Fruit fly (Drosophila melanogaster): Measurements from ENCODE around the gene Gr39a.

Gr39a gene

DNA sequence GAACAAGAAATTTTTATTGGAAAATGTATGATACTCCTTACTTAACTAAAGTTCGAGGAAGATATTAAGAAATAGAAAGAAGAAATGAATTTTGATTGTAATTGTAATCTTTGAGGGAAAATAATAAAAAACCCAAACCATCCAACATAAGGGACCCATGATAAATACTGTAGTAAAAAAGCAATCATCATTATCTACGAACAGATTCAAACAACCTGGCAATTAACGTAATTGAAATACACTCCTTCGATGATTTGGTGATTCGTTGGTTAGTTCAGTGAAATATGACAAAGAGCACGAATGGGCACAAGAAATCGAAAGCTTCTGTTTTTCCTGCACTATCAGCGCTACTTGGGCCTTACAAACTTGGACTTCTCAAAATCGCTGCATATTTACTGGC, at the start of gene Gr39a:
Gene Gr39a, plus strand, starts transcription at position 301 of the 400 bp plus-strand sequence.
- no peak for TF ChIP-seq ttk (optimal IDR thresholded peaks at IDR 0.05)

DNA sequence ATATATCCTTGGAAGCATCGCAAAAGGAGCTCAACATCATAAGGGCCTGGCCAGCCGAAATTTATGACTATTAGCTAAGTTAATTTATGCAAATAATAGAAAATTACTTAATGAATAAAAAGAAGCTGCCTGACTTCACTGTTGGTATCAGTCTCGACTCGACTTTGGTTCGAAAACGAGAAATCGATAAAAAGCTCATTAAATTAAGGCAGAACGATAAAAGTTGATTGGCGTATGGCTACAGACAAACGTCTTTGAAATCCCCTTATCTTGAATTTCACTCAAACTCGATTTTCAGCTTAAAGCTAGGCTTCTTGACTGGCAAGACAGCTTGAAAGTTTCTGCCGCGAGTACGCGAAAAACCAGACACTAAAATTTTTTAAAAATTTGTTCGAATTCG, 48.2 kb upstream of the Gr39a start:
- TF ChIP-seq insv (optimal IDR thresholded peaks at IDR 0.05): no peak
- TF ChIP-seq h (optimal IDR thresholded peaks at IDR 0.05): no peak
- no peak for TF ChIP-seq ttk (optimal IDR thresholded peaks at IDR 0.05)

DNA sequence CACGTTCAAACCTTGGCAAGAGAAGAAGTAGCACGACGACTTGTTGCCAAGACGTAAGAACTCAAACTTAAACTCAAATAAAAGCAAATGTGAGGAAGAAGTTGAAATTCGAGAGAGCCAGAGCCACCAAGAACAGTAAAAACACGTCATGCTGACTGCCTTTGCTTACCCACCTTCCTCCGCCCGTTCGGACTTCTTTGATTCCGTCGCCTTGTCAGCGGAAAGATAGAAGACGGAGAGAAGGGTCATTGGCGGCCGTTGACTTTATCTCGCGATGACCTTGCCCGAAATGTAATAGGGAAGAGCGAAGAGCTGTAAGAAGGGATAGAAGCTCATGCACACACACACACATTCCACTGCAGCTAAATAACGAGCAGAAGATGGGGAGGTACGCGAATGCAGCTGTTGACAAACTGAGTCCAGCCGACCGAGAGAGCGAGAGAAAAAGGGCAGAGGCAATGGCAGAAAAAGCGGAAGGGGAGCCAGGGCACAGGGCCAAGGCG, 46.5 kb upstream of the Gr39a start:
- TF ChIP-seq ttk (optimal IDR thresholded peaks at IDR 0.05): no peak
- TF ChIP-seq h (optimal IDR thresholded peaks at IDR 0.05): no peak
- TF ChIP-seq Sin3A (optimal IDR thresholded peaks at IDR 0.05): no peak
- TF ChIP-seq psq (optimal IDR thresholded peaks at IDR 0.05): no peak

DNA sequence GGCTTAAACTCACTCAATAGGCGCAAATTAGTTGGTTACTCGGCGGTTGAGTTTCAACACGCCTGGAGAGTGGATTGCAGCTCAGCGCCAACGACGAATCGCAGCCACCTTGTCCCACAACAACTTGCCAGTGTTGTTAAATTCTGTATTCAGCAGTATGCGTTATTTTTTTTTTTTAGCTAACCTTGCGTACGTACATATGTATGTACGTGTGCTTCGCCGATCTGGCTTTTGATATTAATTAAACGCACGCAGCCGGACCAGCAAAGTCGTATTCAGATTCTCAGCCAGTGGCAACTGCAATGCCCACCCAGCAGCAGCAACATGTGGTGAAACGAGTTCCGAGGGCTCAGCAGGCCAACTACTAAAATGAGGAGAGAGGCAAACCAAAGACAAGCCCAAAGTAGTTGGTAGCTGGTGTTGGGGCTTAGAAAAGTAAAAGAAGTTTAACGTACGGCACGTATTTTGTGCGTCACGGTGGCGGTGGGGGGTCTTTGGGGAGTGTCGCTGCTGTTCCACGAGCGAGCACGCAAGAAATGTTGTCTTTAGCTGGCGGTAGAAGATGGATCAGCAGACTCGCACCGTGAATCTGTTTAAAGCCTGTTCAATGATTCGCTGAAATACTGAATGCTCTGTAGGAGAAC, 45.3 kb upstream of the Gr39a start:
- TF ChIP-seq Sin3A (optimal IDR thresholded peaks at IDR 0.05): no peak
- TF ChIP-seq h (optimal IDR thresholded peaks at IDR 0.05): no peak
- TF ChIP-seq ttk (optimal IDR thresholded peaks at IDR 0.05): no peak
- TF ChIP-seq psq (optimal IDR thresholded peaks at IDR 0.05): no peak
- no peak for TF ChIP-seq insv (optimal IDR thresholded peaks at IDR 0.05)
- no peak for TF ChIP-seq Myc (optimal IDR thresholded peaks at IDR 0.05)

DNA sequence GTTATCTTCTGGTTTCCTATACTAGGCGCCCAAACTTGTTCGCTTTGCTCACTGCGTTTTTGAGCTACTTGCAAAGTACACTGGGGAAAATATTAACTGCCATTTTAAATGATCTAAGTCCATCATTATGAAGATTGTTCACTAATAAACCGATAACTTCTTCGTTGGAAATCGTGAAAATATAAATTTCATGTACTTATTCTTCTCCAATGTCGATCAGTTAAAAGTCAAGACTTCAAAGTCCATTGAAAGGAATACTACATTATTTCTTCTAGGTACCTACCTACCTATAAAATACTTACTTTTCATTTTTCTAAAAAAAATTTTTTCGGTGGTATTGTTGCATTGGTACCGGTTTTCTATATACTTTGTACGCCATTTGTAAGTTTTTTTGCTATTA, 43.8 kb upstream of the Gr39a start:
- TF ChIP-seq psq (optimal IDR thresholded peaks at IDR 0.05): no peak
- TF ChIP-seq ttk (optimal IDR thresholded peaks at IDR 0.05): no peak

DNA sequence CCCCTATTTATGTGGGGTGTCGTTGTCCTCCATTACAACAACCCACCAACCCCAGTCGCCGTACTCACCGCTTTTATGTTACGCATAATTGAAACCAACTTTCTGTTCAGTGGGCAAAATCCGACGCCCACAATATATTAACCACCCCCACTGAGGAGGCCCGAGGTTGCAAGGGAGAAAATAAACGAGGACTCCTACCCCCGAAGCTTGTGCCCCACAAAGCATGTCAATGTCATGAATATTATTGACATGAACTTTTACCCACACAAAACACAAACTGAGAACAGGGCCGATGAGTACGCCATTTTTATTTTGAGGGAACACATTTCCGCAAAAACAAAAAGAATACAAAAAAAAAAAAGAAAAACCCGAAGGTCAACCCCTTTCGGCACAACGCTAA, 42.6 kb upstream of the Gr39a start:
- TF ChIP-seq psq (optimal IDR thresholded peaks at IDR 0.05) (no peak), h (optimal IDR thresholded peaks at IDR 0.05) (no peak), insv (optimal IDR thresholded peaks at IDR 0.05) (no peak), Sin3A (optimal IDR thresholded peaks at IDR 0.05) (no peak), Myc (optimal IDR thresholded peaks at IDR 0.05) (no peak), ttk (optimal IDR thresholded peaks at IDR 0.05) (no peak)

DNA sequence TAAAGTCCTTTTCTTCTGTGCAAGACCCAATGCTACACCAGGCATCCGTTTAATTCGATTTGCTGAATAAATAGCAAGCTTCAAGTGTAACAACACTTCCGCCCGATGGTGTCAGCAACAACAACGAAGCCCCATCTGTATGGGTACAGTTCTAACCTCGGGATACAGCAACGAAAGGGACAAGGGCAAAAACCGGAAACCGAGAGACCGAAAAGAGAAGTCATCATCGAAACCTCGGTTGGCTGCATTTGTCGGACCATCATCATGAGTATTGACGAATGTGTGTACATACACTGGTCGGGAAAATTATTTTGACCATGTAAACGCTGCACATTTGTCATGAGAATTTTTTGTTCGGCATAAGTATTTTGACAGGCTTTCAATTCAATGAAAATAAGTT, 41.7 kb upstream of the Gr39a start:
- TF ChIP-seq psq (optimal IDR thresholded peaks at IDR 0.05) (no peak), Myc (optimal IDR thresholded peaks at IDR 0.05) (no peak), ttk (optimal IDR thresholded peaks at IDR 0.05) (no peak), h (optimal IDR thresholded peaks at IDR 0.05) (no peak), insv (optimal IDR thresholded peaks at IDR 0.05) (no peak), Sin3A (optimal IDR thresholded peaks at IDR 0.05) (no peak)

DNA sequence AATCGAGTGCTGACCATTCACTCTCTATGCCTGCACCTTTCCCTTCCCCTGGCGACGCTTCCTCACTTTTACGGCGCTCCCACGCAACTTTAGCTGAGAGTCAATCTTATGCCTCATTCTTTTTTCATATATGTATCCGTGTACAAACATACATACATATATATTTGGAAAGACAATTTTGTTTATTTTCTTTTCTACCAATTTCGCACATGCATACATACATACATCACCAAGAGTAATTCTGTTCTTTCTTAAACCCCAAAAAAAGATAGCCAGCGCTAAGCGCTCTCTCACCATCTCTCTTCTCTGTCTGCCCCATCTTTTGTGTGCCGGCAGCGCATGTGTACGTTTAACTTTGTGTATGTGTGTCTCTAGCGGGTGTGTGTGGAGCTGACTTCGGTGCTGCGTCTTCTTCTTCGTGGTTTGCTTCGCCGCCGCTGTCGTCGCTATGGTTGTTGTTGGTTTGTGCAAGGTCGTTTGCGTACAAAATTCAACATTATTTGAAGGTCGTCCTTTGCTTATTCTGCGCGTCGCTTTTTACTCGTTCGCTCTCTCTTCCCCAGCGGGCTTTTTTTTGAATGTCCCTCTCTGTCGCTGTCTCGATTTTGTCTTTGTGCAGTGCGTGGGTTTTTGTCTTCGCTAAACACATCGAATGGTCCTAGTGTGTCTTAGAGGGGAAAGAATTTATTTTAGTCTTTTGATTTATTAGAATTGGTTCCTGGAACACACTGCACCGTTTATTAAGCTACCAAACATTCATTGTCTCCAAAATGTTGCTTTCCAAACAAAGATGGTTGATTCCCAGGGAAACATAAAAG, 39.8 kb upstream of the Gr39a start:
- TF ChIP-seq insv (optimal IDR thresholded peaks at IDR 0.05) (no peak), psq (optimal IDR thresholded peaks at IDR 0.05) (no peak), ttk (optimal IDR thresholded peaks at IDR 0.05) (no peak), Sin3A (optimal IDR thresholded peaks at IDR 0.05) (no peak), Myc (optimal IDR thresholded peaks at IDR 0.05) (no peak), h (optimal IDR thresholded peaks at IDR 0.05) (no peak)

DNA sequence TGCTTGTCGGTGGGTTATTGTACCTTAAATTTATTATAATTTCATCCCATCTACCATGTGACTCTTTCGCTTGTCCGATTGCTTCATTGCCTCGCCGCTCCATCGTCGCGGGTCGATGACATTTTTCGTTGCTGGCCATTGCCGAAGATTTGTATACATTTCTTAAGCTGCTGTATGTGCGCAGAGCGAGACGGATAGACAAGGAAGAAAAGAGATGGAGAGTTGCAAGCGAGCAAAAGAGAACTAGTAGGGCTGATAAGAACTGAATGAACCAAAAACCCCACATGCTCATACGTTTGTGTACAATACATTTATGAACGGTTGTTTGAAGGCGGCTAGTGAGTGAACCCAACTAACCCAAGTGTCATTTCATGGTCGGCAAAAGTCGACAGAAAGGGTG, 38.8 kb upstream of the Gr39a start:
- TF ChIP-seq Myc (optimal IDR thresholded peaks at IDR 0.05) (no peak), psq (optimal IDR thresholded peaks at IDR 0.05) (no peak), ttk (optimal IDR thresholded peaks at IDR 0.05) (no peak), insv (optimal IDR thresholded peaks at IDR 0.05) (no peak), h (optimal IDR thresholded peaks at IDR 0.05) (no peak), Sin3A (optimal IDR thresholded peaks at IDR 0.05) (no peak)

DNA sequence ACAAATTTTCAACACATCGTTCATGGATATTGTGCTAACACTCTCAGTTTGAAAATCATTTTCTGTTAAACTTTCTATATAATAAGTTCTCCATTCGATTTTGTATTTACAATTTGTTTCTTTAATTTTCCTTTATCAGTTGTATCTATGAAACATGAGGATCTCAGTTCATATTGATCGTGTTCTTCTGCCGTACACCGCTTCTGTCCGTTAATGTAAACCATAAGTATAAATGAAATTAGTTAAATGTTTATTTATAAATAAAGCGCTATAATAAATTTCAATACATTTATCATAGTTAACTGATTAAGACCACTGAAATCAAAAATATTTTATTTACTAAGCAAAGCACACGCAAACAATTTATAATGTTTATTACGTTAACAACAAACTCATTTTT, 31.5 kb upstream of the Gr39a start:
- TF ChIP-seq ttk (optimal IDR thresholded peaks at IDR 0.05) (no peak), psq (optimal IDR thresholded peaks at IDR 0.05) (no peak), insv (optimal IDR thresholded peaks at IDR 0.05) (no peak), Myc (optimal IDR thresholded peaks at IDR 0.05) (no peak), Sin3A (optimal IDR thresholded peaks at IDR 0.05) (no peak), h (optimal IDR thresholded peaks at IDR 0.05) (no peak)

DNA sequence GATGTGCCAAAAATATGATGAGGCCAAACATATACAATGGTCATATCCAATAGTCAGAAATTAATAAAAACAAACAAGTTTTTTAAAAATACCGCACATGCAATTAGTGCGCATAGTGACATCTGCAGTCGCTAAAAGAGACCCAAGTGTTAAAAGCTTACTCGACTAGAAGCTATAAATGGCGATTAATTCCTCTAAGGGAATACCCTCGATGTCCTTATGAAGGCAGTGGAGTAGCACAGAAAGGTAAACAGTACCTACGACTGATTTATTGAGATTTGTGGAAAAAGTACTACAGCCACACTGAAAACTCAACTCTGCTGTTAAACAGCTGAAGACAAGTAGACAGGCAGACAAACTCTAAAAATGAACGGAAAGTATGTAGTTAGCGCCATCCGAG, 29.7 kb upstream of the Gr39a start:
- no peak for TF ChIP-seq psq (optimal IDR thresholded peaks at IDR 0.05)
- no peak for TF ChIP-seq ttk (optimal IDR thresholded peaks at IDR 0.05)

DNA sequence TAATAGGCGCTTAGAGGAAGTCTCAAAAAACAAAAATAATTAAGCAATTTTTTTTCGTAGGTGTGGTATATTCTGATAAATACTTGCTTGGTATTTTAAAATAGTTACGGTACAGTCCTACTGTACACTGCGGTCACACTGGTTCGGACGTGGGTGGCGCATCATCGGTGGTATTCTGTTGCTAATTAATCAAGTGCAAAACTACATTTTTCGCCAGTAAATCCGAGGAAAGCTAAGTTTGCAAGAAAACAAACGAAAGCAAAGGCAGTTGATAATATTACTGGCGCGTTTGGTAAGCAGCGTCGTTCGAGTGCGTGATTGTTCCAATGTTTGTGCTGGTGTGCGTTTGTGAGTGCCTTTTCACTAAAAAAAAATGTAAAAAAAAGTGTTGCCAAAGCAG, 27.7 kb upstream of the Gr39a start, which contains the start of gene CG8671:
Gene CG8671, plus strand, starts transcription at position 125 of the 400 bp plus-strand sequence.
- no peak for TF ChIP-seq Sin3A (optimal IDR thresholded peaks at IDR 0.05)

DNA sequence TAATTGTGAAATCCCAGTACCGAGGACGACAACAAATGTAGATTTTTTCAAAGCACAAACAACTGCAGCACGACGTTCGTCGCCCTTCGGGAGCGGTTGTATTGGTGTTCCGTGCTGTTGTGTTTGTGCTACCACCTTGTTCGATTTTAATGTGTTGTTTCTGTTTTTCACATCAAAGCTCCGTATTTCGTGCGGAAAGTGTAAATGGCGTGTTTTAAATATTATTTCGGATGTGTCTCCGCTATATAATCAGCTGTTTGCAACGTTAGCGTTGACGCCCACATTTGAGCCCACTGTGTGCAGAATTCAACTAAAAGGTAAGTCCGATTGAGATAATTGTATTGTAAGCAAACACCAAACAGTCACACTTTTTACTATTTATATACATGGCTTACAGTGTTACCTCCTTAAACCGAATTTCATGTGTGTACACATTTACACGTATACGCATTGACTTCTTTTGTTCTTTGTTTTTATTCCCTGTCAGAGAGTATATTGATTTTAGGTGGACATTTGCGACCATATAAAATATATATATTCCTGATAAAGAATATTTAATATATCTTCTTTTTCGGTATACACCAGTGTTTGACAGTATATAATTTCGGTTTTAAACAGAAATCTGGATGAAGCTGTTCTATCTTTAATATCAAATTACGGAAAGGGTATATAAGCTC, 26.9 kb upstream of the Gr39a start:
- TF ChIP-seq ttk (optimal IDR thresholded peaks at IDR 0.05): no peak
- no peak for TF ChIP-seq insv (optimal IDR thresholded peaks at IDR 0.05)
- no peak for TF ChIP-seq psq (optimal IDR thresholded peaks at IDR 0.05)
